Fruit fly (Drosophila melanogaster): ENCODE results near the gene Idh3b.

The Idh3b gene

DNA sequence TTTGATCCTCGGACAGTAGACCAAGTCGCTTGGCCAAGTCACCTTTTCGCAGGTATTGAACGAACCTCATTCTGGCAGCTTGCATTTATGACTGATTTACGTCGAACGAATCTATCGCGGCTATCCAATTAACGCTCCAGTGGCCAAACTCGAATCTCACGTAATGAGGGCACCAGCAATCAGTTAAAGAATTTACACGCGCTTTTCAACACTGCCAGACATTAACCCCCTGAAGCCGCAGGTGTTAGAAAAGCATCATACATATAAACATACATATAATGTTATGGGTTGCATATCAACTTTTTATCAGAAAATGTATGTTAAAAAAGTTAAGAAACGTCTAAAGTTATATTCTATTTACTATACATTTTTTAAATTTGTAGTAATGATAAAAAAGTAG, 6.1 kb upstream of the Idh3b start, which contains the start of gene CG6028 (continued):
- TF ChIP-seq CG32006 (GFP tag; optimal IDR thresholded peaks at IDR 0.05) (no peak), vri (GFP tag; optimal IDR thresholded peaks at IDR 0.05) (peak; percentile 72), cyc (GFP tag; optimal IDR thresholded peaks at IDR 0.05) (no peak), CG11762 (GFP tag; optimal IDR thresholded peaks at IDR 0.05; ENCODE audit: insufficient read depth) (no peak), CG4318 (GFP tag; optimal IDR thresholded peaks at IDR 0.05) (no peak), OdsH (GFP tag; optimal IDR thresholded peaks at IDR 0.05) (peak; percentile 15), spab (GFP tag; optimal IDR thresholded peaks at IDR 0.05) (no peak), Gug (GFP tag; IDR thresholded peaks at IDR 0.05) (no peak), CG3032 (tag; optimal IDR thresholded peaks at IDR 0.05) (peak; percentile 9), Eip78C (GFP tag) (peak; percentile 65), svp (GFP tag) (peak; percentile 79), Hr39 (GFP tag; optimal IDR thresholded peaks at IDR 0.05) (peak; percentile 28), CG34406 (GFP tag; optimal IDR thresholded peaks at IDR 0.05) (no peak), CG6163 (GFP tag; IDR thresholded peaks at IDR 0.05) (peak; percentile 21; the same call in 1 of the 3 replicates), CG6854 (GFP tag; optimal IDR thresholded peaks at IDR 0.05) (no peak), CG11902 (GFP tag; optimal IDR thresholded peaks at IDR 0.05) (no peak), CG15336 (GFP tag; IDR thresholded peaks at IDR 0.05) (no peak), salr (GFP tag; optimal IDR thresholded peaks at IDR 0.05) (no peak), dac (GFP tag; optimal IDR thresholded peaks at IDR 0.05) (no peak), CG31627 (GFP tag; optimal IDR thresholded peaks at IDR 0.05) (peak; percentile 25), Sox14 (GFP tag; optimal IDR thresholded peaks at IDR 0.05) (peak; percentile 13), Lpt (GFP tag; optimal IDR thresholded peaks at IDR 0.05) (no peak), fkh (GFP tag; optimal IDR thresholded peaks at IDR 0.05) (no peak), Blimp-1 (GFP tag; optimal IDR thresholded peaks at IDR 0.05) (no peak), acj6 (GFP tag; optimal IDR thresholded peaks at IDR 0.05) (peak; percentile 20), CG6276 (GFP tag; optimal IDR thresholded peaks at IDR 0.05) (no peak), CG8632 (GFP tag; optimal IDR thresholded peaks at IDR 0.05) (no peak), CG16779 (tag; optimal IDR thresholded peaks at IDR 0.05) (no peak)

DNA sequence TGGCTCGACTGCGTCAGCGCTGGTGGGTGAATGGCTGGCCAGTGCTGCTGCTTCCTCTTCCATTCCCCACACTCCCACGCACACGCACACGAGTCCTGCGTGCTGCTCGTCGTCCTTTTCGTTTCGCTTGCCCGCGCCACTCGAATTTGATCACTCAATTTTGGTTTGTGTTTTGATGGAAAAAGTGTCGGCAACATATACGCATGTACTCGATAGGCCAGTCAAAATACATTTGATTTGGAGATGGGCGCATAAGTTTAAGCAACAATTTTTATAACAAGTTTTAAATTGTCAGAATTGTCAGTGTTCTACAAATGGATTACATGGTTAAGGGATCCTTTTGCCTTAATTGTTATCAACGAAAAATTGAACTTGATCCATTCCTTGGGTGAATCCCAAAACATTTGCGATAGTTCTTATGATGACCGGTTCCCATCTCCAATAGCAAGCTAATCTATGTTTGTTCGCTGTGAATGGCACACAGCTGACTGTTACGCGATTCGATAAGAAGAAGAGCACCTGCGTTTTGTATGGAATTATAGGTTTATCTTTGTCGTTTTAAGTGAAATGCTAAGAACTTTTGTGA, 4.0 kb upstream of the Idh3b start, which contains the start of the genes Mitofilin and mRpL35:
TSS of gene Mitofilin (minus strand) at position 295 of the 586 bp plus-strand sequence.
TSS of gene mRpL35 (plus strand) at position 487 of the 586 bp plus-strand sequence.
- peak; percentile 36 for TF ChIP-seq Sox14 (GFP tag; optimal IDR thresholded peaks at IDR 0.05)
- TF ChIP-seq Hr4 (GFP tag; optimal IDR thresholded peaks at IDR 0.05), result no peak
- TF ChIP-seq dac (GFP tag; optimal IDR thresholded peaks at IDR 0.05), result peak; percentile 3
- TF ChIP-seq CG6276 (GFP tag; optimal IDR thresholded peaks at IDR 0.05), result no peak
- no peak for TF ChIP-seq CG1621 (tag; optimal IDR thresholded peaks at IDR 0.05)
- TF ChIP-seq Gug (GFP tag; IDR thresholded peaks at IDR 0.05), result no peak
- TF ChIP-seq lz (GFP tag; optimal IDR thresholded peaks at IDR 0.05), result peak; percentile 53
- no peak for TF ChIP-seq salr (GFP tag; optimal IDR thresholded peaks at IDR 0.05)
- peak; percentile 13 for TF ChIP-seq CG11902 (GFP tag; optimal IDR thresholded peaks at IDR 0.05)
- TF ChIP-seq vri (GFP tag; optimal IDR thresholded peaks at IDR 0.05), result peak; percentile 57
- TF ChIP-seq Sox15 (GFP tag; optimal IDR thresholded peaks at IDR 0.05), result peak; percentile 51
- peak; percentile 68 for TF ChIP-seq CG31627 (GFP tag; optimal IDR thresholded peaks at IDR 0.05)
- TF ChIP-seq Ets21C (GFP tag; optimal IDR thresholded peaks at IDR 0.05), result peak; percentile 6
- TF ChIP-seq CG6792 (GFP tag; optimal IDR thresholded peaks at IDR 0.05), result peak; percentile 2
- TF ChIP-seq acj6 (GFP tag; optimal IDR thresholded peaks at IDR 0.05), result peak; percentile 38
- no peak for TF ChIP-seq CG15336 (GFP tag; IDR thresholded peaks at IDR 0.05)
- TF ChIP-seq esn (GFP tag; optimal IDR thresholded peaks at IDR 0.05), result peak; percentile 63
- TF ChIP-seq Eip75B (GFP tag; optimal IDR thresholded peaks at IDR 0.05), result peak; percentile 47
- TF ChIP-seq OdsH (GFP tag; optimal IDR thresholded peaks at IDR 0.05), result peak; percentile 50
- no peak for TF ChIP-seq CG34406 (GFP tag; optimal IDR thresholded peaks at IDR 0.05)
- TF ChIP-seq CG10631 (GFP tag; optimal IDR thresholded peaks at IDR 0.05), result peak; percentile 70
- no peak for TF ChIP-seq CG6854 (GFP tag; optimal IDR thresholded peaks at IDR 0.05)
- TF ChIP-seq Hr39 (GFP tag; optimal IDR thresholded peaks at IDR 0.05), result peak; percentile 66
- peak; percentile 23 for TF ChIP-seq Ets96B (tag; optimal IDR thresholded peaks at IDR 0.05)
- TF ChIP-seq achi (GFP tag; optimal IDR thresholded peaks at IDR 0.05), result peak; percentile 38
- TF ChIP-seq topi (GFP tag; optimal IDR thresholded peaks at IDR 0.05), result peak; percentile 39
- TF ChIP-seq Eip78C (GFP tag), result peak; percentile 69
- TF ChIP-seq fkh (GFP tag; optimal IDR thresholded peaks at IDR 0.05), result no peak
- TF ChIP-seq CG8632 (GFP tag; optimal IDR thresholded peaks at IDR 0.05), result no peak
- peak; percentile 53 for TF ChIP-seq cyc (GFP tag; optimal IDR thresholded peaks at IDR 0.05)
- peak; percentile 20 for TF ChIP-seq CG6808 (GFP tag; optimal IDR thresholded peaks at IDR 0.05)
- TF ChIP-seq CG8119 (GFP tag; IDR thresholded peaks at IDR 0.05), result no peak
- TF ChIP-seq CG3032 (tag; optimal IDR thresholded peaks at IDR 0.05), result peak; percentile 49
- TF ChIP-seq pdm3 (GFP tag; optimal IDR thresholded peaks at IDR 0.05), result no peak
- peak; percentile 37 for TF ChIP-seq CG3919 (GFP tag; optimal IDR thresholded peaks at IDR 0.05)
- peak; percentile 28; the same call in 1 of the 3 replicates for TF ChIP-seq CG6163 (GFP tag; IDR thresholded peaks at IDR 0.05)
- TF ChIP-seq CG11762 (GFP tag; optimal IDR thresholded peaks at IDR 0.05; ENCODE audit: insufficient read depth), result no peak
- peak; percentile 92 for TF ChIP-seq svp (GFP tag)
- peak in 1 of 2 experiments; percentile 15 for TF ChIP-seq ss (GFP tag; optimal IDR thresholded peaks at IDR 0.05)
